Worm (Caenorhabditis elegans) whole organism, L4/young adult: ENCODE data around the gene C48B4.3.

ENCODE experiments used
- W03F9.2 ChIP-seq: fragments of 150-350 bp; optimal IDR thresholded peaks from 2 replicates; lab custom pipeline; 2014; ENCODE audit warnings: missing biosample characterization, missing genetic modification characterization
- him-1 ChIP-seq: sonication (generic microtip); optimal IDR thresholded peaks from 2 replicates; lab custom pipeline; 2016; ENCODE audit warnings: missing genotype, missing genetic modification reagents, missing genetic modification characterization, missing compliant biosample characterization

- TF ChIP-seq W03F9.2 (tag; lab: Kevin White, UChicago) (no peak), him-1 (tag; lab: Kevin White, UChicago) (no peak)
These were observed 21.0 kb downstream of the C48B4.3 start, which contains the start of gene C48B4.8 for ce11 chrIII:9561158-9561557.
